Fruit fly (Drosophila melanogaster): Measurements from ENCODE around the gene CG9705.

Gene CG9705

DNA sequence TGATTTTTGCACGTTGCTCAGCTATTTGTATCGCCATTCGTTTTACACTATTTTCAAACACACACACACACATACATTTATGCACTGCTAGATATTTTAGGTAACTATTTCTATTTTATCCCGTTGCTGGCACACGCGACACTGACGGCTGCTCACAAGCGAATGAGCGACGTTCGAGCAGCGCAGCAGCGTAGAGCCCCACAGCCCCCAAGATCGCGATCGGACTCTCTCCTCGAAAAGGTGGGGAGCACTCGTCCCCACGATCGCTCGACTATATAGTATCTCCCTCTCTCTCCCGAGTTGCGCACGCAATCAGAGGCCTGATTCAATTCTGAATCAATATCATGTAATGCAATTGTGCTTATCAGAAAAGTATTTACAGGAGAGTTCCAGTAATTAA is 20.1 kb downstream of the CG9705 start (continued):
- TF ChIP-seq Gsc (GFP tag; IDR thresholded peaks at IDR 0.05) (no peak), Scr (GFP tag; IDR thresholded peaks at IDR 0.05; ENCODE audit: partially characterized antibody) (no peak), zen2 (GFP tag; IDR thresholded peaks at IDR 0.05; ENCODE audit: partially characterized antibody) (no peak), CG8290 (GFP tag; optimal IDR thresholded peaks at IDR 0.05) (no peak), CG8290 (tag; optimal IDR thresholded peaks at IDR 0.05) (peak in 1 of 2 experiments; percentile 61), CG13775 (GFP tag; optimal IDR thresholded peaks at IDR 0.05) (no peak), dm (GFP tag; optimal IDR thresholded peaks at IDR 0.05) (no peak), Elba2 (GFP tag; optimal IDR thresholded peaks at IDR 0.05) (no peak), dysf (GFP tag; IDR thresholded peaks at IDR 0.05) (no peak), sc (optimal IDR thresholded peaks at IDR 0.05) (no peak), sc (GFP tag; optimal IDR thresholded peaks at IDR 0.05) (no peak), CG17328 (GFP tag; IDR thresholded peaks at IDR 0.05) (no peak), Pdp1 (GFP tag; optimal IDR thresholded peaks at IDR 0.05) (peak in 1 of 2 experiments; percentile 60), chm (GFP tag; IDR thresholded peaks at IDR 0.05) (peak; percentile 59), lilli (GFP tag; optimal IDR thresholded peaks at IDR 0.05) (no peak), CG2678 (tag; optimal IDR thresholded peaks at IDR 0.05) (no peak), lmd (GFP tag; IDR thresholded peaks at IDR 0.05) (no peak), ssp (GFP tag; IDR thresholded peaks at IDR 0.05) (no peak), H2.0 (GFP tag; IDR thresholded peaks at IDR 0.05) (no peak), Opbp (GFP tag; IDR thresholded peaks at IDR 0.05; ENCODE audit: partially characterized antibody) (no peak), bcd (GFP tag; optimal IDR thresholded peaks at IDR 0.05) (no peak), CG12942 (GFP tag; optimal IDR thresholded peaks at IDR 0.05) (no peak), lbe (GFP tag; optimal IDR thresholded peaks at IDR 0.05) (peak; percentile 43), HLH54F (GFP tag; optimal IDR thresholded peaks at IDR 0.05) (no peak), nau (GFP tag; optimal IDR thresholded peaks at IDR 0.05) (no peak), ro (GFP tag; IDR thresholded peaks at IDR 0.05) (no peak), row (GFP tag; IDR thresholded peaks at IDR 0.05) (no peak; the same call in 2 of the 3 replicates), CG9797 (GFP tag; optimal IDR thresholded peaks at IDR 0.05) (no peak), bigmax (GFP tag; optimal IDR thresholded peaks at IDR 0.05) (no peak), CG6765 (GFP tag; optimal IDR thresholded peaks at IDR 0.05) (no peak), Mes4 (GFP tag; optimal IDR thresholded peaks at IDR 0.05) (no peak), CG18599 (GFP tag; optimal IDR thresholded peaks at IDR 0.05) (no peak), lab (GFP tag; optimal IDR thresholded peaks at IDR 0.05) (peak; percentile 56), ase (GFP tag; IDR thresholded peaks at IDR 0.05) (no peak), ac (GFP tag; optimal IDR thresholded peaks at IDR 0.05) (no peak), Rfx (GFP tag; IDR thresholded peaks at IDR 0.05) (peak; percentile 35; the same call in 1 of the 2 replicates), CG2199 (GFP tag; IDR thresholded peaks at IDR 0.05) (0 out of 3 replicates have a peak, but pooled peaks have one; percentile 25), CG1024 (GFP tag; IDR thresholded peaks at IDR 0.05) (no peak), sug (tag; optimal IDR thresholded peaks at IDR 0.05) (peak; percentile 29), Mrtf (GFP tag; IDR thresholded peaks at IDR 0.05) (0 out of 3 replicates have a peak, but pooled peaks have one; percentile 18), CG4404 (GFP tag; IDR thresholded peaks at IDR 0.05) (no peak), Camta (GFP tag; optimal IDR thresholded peaks at IDR 0.05) (no peak), ham (GFP tag; IDR thresholded peaks at IDR 0.05) (no peak), abd-A (tag; optimal IDR thresholded peaks at IDR 0.05) (no peak), fd64A (GFP tag; optimal IDR thresholded peaks at IDR 0.05) (no peak), BEAF-32 (GFP tag; optimal IDR thresholded peaks at IDR 0.05) (no peak), sisA (GFP tag; IDR thresholded peaks at IDR 0.05) (no peak), CG13624 (GFP tag; optimal IDR thresholded peaks at IDR 0.05) (no peak), twi (tag; optimal IDR thresholded peaks at IDR 0.05) (no peak), gcm (GFP tag; optimal IDR thresholded peaks at IDR 0.05) (no peak), hbn (GFP tag; IDR thresholded peaks at IDR 0.05; ENCODE audit: partially characterized antibody) (no peak), CG2202 (tag; optimal IDR thresholded peaks at IDR 0.05) (no peak)

All from whole organism, embryonic.